Worm (Caenorhabditis elegans) whole organism, L2 larva: Measurements from ENCODE around the gene F47B7.5.

Experiments used
- ceh-16 ChIP-seq: fragments of 150-350 bp; optimal IDR thresholded peaks from 2 replicates; lab custom pipeline; 2014; ENCODE audit warnings: missing biosample characterization, missing genetic modification characterization
- crh-2 ChIP-seq: sonication (generic microtip); optimal IDR thresholded peaks from 2 replicates; lab custom pipeline; 2017; ENCODE audit warnings: missing biosample characterization, missing genetic modification characterization
- lin-11 ChIP-seq: fragments of 150-350 bp; sonication (generic microtip); optimal IDR thresholded peaks from 2 replicates; lab custom pipeline; 2014; ENCODE audit warnings: missing biosample characterization, missing genetic modification characterization, inconsistent platforms, mixed read lengths
- lin-13 ChIP-seq: fragments of 150-350 bp; optimal IDR thresholded peaks from 2 replicates; lab custom pipeline; 2014; ENCODE audit warnings: missing biosample characterization, missing genetic modification reagents, missing genetic modification characterization
- nhr-12 ChIP-seq: fragments of 150-350 bp; optimal IDR thresholded peaks from 2 replicates; lab custom pipeline; 2014; ENCODE audit warnings: missing biosample characterization, missing genetic modification characterization
- nhr-129 ChIP-seq: fragments of 150-350 bp; optimal IDR thresholded peaks from 2 replicates; lab custom pipeline; 2014; ENCODE audit warnings: missing biosample characterization, missing genetic modification characterization
- nhr-21 ChIP-seq: fragments of 150-350 bp; optimal IDR thresholded peaks from 2 replicates; lab custom pipeline; 2014; ENCODE audit warnings: missing biosample characterization, missing genetic modification characterization
- unc-39 ChIP-seq: fragments of 150-350 bp; optimal IDR thresholded peaks from 2 replicates; lab custom pipeline; 2014; ENCODE audit warnings: missing biosample characterization, missing genetic modification characterization

Gene F47B7.5

ce11 chrX:3725437-3725836, 43.2 kb downstream of the F47B7.5 start:
- TF ChIP-seq lin-11 (tag; lab: Kevin White, UChicago) (no peak), crh-2 (tag; lab: Kevin White, UChicago) (no peak), unc-39 (no peak), nhr-129 (tag; lab: Kevin White, UChicago) (no peak), ceh-16 (no peak), nhr-12 (tag; lab: Kevin White, UChicago) (no peak), lin-13 (GFP tag; lab: Kevin White, UChicago) (no peak), nhr-21 (tag; lab: Kevin White, UChicago) (no peak)
- TF ChIP-seq, all 48 proteins: peak for 0
